Fruit fly (Drosophila melanogaster) whole organism, adult: ENCODE measurements around the gene CG11980.

ENCODE experiments used
- CG12768 ChIP-seq: fragments of 200-800 bp; sonication (Bioruptor generic); optimal IDR thresholded peaks from 2 replicates; lab custom pipeline; 2017; ENCODE audit warnings: missing biosample characterization, missing genetic modification characterization, mild to moderate bottlenecking, moderate library complexity, missing genetic modification reagents
- CG7045 ChIP-seq: fragments of 200-800 bp; sonication (Bioruptor generic); optimal IDR thresholded peaks from 2 replicates; lab custom pipeline; 2017; ENCODE audit warnings: missing biosample characterization, mild to moderate bottlenecking, missing genetic modification characterization
- Crg-1 ChIP-seq: fragments of 200-800 bp; sonication (Bioruptor generic); optimal IDR thresholded peaks from 2 replicates; lab custom pipeline; 2016; ENCODE audit warnings: missing biosample characterization, missing genetic modification characterization
- kay ChIP-seq: fragments of 200-800 bp; sonication (Bioruptor generic); peaks from one replicate; lab custom pipeline; 2016; ENCODE audit warnings: missing biosample characterization, missing genetic modification characterization, borderline replicate concordance
- pad ChIP-seq: fragments of 200-800 bp; sonication (Bioruptor generic); optimal IDR thresholded peaks from 3 replicates; lab custom pipeline; 2017; ENCODE audit warnings: missing biosample characterization, missing genetic modification characterization, mild to moderate bottlenecking, moderate library complexity, missing genetic modification reagents
- toe ChIP-seq: fragments of 200-800 bp; sonication (Bioruptor generic); optimal IDR thresholded peaks from 2 replicates; lab custom pipeline; 2016; ENCODE audit warnings: missing biosample characterization, missing genetic modification characterization

- no peak for TF ChIP-seq toe
- TF ChIP-seq CG12768 (GFP tag; lab: Kevin White, UChicago) = no peak
- TF ChIP-seq kay (GFP tag; lab: Kevin White, UChicago) = no peak
- no peak for TF ChIP-seq pad (GFP tag; lab: Kevin White, UChicago)
- no peak for TF ChIP-seq Crg-1 (GFP tag; lab: Kevin White, UChicago)
- TF ChIP-seq CG7045 = no peak
Measured at dm6 chr3R:8966598-8966997, 37.2 kb upstream of the CG11980 start.
